Fruit fly (Drosophila melanogaster): Measurements from ENCODE around the gene Pmm2.

The Pmm2 gene

DNA sequence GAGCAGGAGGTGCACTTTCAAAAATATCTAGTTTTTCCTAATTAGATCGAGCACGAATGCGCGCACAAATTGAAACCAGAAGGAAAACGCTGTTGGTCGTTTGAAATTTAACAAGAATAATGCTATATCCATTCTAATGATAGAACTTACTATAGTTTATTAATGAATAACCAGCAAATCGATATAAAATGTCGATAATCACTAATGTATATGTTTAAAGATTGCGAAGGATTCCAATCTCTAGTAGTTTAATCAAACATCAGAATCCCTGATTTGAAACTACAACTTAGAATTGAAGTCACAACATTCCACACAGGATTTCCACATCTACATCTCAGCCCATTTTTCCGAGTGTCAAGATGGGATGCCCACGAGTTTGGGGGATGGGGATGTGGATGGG lies 31.0 kb downstream of the Pmm2 start:
- no peak for TF ChIP-seq Hr96 (GFP tag; optimal IDR thresholded peaks at IDR 0.05)
- TF ChIP-seq kay (GFP tag; ENCODE audit: borderline replicate concordance), result no peak
- no peak for TF ChIP-seq toe (GFP tag; optimal IDR thresholded peaks at IDR 0.05)
- TF ChIP-seq ovo (GFP tag; optimal IDR thresholded peaks at IDR 0.05), result no peak
- TF ChIP-seq Clk (GFP tag; optimal IDR thresholded peaks at IDR 0.05), result no peak
- TF ChIP-seq bab1 (GFP tag; optimal IDR thresholded peaks at IDR 0.05), result no peak
- no peak for TF ChIP-seq pad (GFP tag; optimal IDR thresholded peaks at IDR 0.05)
- TF ChIP-seq CG7045 (GFP tag; optimal IDR thresholded peaks at IDR 0.05), result no peak
- no peak for TF ChIP-seq CG14711 (tag; optimal IDR thresholded peaks at IDR 0.05)
- no peak for TF ChIP-seq CG7101 (tag; optimal IDR thresholded peaks at IDR 0.05)
- TF ChIP-seq Crg-1 (GFP tag; optimal IDR thresholded peaks at IDR 0.05), result no peak
- no peak for TF ChIP-seq CG33017 (tag; optimal IDR thresholded peaks at IDR 0.05)

DNA sequence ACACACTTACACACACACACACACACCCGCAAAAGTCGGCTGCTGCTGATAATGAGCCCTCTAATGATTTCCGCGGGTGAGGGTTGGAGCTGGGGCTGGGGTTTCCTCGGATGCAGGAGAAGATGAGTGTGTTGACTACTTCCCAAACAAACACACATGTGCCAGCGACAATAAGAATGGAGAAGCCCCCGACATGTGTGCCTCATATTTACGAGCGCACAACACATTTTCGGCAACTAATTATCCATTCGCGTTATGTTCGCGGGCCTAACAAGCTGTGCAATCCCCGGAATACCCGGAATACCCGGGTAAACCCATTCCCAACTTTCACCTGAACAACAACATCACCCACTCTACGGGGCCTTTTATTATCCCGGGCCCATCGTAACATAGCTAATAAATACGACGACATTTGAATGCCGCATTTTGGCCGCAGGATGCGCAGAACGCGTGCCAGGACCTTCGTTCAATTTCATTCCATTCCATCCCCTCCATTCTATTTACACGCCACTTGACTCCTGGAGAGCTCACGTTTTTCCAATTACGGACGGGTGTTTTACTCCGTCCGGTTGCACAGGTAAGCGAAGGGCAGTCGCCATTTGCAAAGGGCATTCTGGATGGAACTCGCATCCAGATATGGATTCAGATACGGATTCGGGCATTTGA lies 31.8 kb downstream of the Pmm2 start:
- no peak for TF ChIP-seq CG5204 (GFP tag; optimal IDR thresholded peaks at IDR 0.05)
- no peak for TF ChIP-seq Hr96 (GFP tag; optimal IDR thresholded peaks at IDR 0.05)
- TF ChIP-seq pad (GFP tag; optimal IDR thresholded peaks at IDR 0.05), result no peak
- TF ChIP-seq CG12768 (GFP tag; optimal IDR thresholded peaks at IDR 0.05), result no peak

DNA sequence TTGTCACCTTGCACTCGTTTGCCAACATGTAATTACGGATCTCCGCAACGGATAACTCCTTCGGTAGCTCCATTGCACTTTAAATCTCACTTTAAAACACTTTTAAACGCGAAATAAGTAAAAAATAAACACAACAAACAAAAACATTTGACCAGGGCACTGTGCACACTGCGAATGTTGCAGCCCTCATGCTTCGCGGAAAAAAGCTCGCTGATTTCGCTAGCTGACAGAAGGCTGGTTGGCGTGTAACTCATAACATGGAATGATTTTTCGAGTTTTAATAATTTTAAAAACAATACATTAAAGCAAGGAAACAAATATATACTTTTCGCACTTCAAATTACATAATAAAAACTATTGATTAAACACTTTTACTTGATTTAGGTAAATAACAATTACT lies 38.0 kb downstream of the Pmm2 start, which contains the start of gene sowah:
Gene sowah (minus strand): TSS at position 177 of the 400 bp plus-strand sequence.
- TF ChIP-seq CG14711 (tag; optimal IDR thresholded peaks at IDR 0.05) (no peak), tj (GFP tag; optimal IDR thresholded peaks at IDR 0.05) (no peak), cic (GFP tag; optimal IDR thresholded peaks at IDR 0.05) (no peak), Clk (GFP tag; optimal IDR thresholded peaks at IDR 0.05) (no peak), CG33017 (tag; optimal IDR thresholded peaks at IDR 0.05) (no peak), Crg-1 (GFP tag; optimal IDR thresholded peaks at IDR 0.05) (no peak), ovo (GFP tag; optimal IDR thresholded peaks at IDR 0.05) (no peak), toe (GFP tag; optimal IDR thresholded peaks at IDR 0.05) (peak; percentile 40), bab1 (GFP tag; optimal IDR thresholded peaks at IDR 0.05) (peak; percentile 28), CG11617 (GFP tag; optimal IDR thresholded peaks at IDR 0.05) (no peak), cnc (optimal IDR thresholded peaks at IDR 0.05) (no peak), Hr96 (GFP tag; optimal IDR thresholded peaks at IDR 0.05) (peak; percentile 10), CG12768 (GFP tag; optimal IDR thresholded peaks at IDR 0.05) (no peak), Mnt (GFP tag; optimal IDR thresholded peaks at IDR 0.05) (no peak), kay (GFP tag; ENCODE audit: borderline replicate concordance) (peak; percentile 94), CG7045 (GFP tag; optimal IDR thresholded peaks at IDR 0.05) (no peak), pad (GFP tag; optimal IDR thresholded peaks at IDR 0.05) (no peak), CG1620 (GFP tag; optimal IDR thresholded peaks at IDR 0.05) (peak; percentile 3), CG5204 (GFP tag; optimal IDR thresholded peaks at IDR 0.05) (no peak), CG7101 (tag; optimal IDR thresholded peaks at IDR 0.05) (no peak)

DNA sequence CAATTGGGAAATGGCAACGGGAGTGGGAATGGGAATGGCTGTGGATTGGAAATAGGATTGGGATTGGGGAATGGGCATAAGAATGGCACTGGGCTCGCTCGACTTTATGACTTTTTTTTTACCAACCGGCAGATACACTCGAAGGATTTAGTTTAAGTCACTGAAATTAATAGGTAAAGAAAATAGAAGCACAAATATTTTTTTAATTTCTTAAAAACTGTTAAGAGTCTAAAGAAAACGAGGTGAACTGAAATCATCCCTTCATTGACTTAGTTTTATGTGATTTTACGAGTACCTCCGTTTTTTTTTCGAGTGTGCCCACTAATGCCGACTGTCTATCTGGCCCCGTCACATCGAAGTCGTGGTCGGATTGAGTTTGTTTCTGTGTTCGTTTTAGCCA lies 40.5 kb downstream of the Pmm2 start:
- no peak for TF ChIP-seq pad (GFP tag; optimal IDR thresholded peaks at IDR 0.05)
- no peak for TF ChIP-seq Clk (GFP tag; optimal IDR thresholded peaks at IDR 0.05)
- TF ChIP-seq CG12768 (GFP tag; optimal IDR thresholded peaks at IDR 0.05), result no peak
- TF ChIP-seq Hr96 (GFP tag; optimal IDR thresholded peaks at IDR 0.05), result no peak
- TF ChIP-seq CG5204 (GFP tag; optimal IDR thresholded peaks at IDR 0.05), result no peak
- TF ChIP-seq kay (GFP tag; ENCODE audit: borderline replicate concordance), result no peak

DNA sequence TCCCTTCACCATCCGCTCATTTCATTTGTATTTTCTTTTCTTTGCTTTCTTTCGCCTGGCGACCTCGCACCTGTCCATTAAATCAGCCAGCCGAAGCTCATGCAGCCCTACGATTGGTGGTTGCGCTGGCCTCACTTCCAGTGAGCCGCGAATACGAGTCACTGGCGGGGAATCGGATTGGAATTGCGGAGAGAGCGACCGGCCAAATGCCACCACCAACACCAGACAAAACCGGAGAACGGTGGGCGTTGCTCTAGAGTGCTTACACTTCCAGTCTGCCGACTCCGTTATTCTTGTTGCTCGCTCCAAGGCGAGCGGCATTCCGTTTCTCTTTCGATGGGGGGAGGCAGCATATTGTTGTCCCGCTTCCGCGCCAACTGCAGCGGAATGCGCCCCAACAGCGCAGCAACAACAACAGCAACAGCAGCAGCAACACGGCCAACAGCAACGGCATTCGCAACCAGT lies 45.9 kb downstream of the Pmm2 start, which contains the start of gene ara:
Gene ara (plus strand): TSS at position 461 of the 465 bp plus-strand sequence.
- TF ChIP-seq CG1620 (GFP tag; optimal IDR thresholded peaks at IDR 0.05) (no peak), pad (GFP tag; optimal IDR thresholded peaks at IDR 0.05) (peak; percentile 82)

DNA sequence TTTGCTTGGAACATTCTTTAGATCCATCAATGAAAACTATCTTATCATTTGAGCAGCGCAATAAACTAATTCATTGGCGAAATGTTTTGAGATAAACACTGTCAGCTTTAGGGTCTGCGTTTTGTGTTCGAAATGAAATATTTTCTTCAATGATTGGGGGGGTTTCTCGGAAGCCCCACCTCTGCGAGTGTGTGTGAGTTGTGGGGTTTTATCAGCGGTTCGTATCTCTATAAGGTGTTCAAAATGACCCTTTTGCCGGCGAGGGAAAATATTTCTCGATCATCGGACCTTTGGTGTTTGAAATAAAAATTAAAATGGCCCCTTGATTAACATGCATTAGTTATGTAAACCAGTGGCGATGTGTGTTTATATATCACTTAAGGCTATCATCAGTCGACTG lies 50.6 kb downstream of the Pmm2 start:
- no peak for TF ChIP-seq CG1620 (GFP tag; optimal IDR thresholded peaks at IDR 0.05)
- TF ChIP-seq cic (GFP tag; optimal IDR thresholded peaks at IDR 0.05), result no peak
- TF ChIP-seq CG33017 (tag; optimal IDR thresholded peaks at IDR 0.05), result no peak
- TF ChIP-seq bab1 (GFP tag; optimal IDR thresholded peaks at IDR 0.05), result no peak
- no peak for TF ChIP-seq Mnt (GFP tag; optimal IDR thresholded peaks at IDR 0.05)
